Fruit fly (Drosophila melanogaster) whole organism, embryonic: Measurements from ENCODE around the gene Idi.

Experiments
- B-H1 ChIP-seq: fragments of 200-800 bp; sonication (Bioruptor generic); IDR thresholded peaks from 3 replicates; pipeline ENCODE4 v1.3.6; 2022; ENCODE audit warnings: missing biosample characterization, missing genetic modification characterization
- Bdp1 ChIP-seq: fragments of 200-800 bp; sonication (Bioruptor generic); optimal IDR thresholded peaks from 3 replicates; lab custom pipeline; 2016; ENCODE audit warnings: missing biosample characterization, missing genetic modification characterization
- CG14965 ChIP-seq: fragments of 200-800 bp; sonication (Bioruptor generic); optimal IDR thresholded peaks from 2 replicates; lab custom pipeline; 2016; ENCODE audit warnings: missing biosample characterization, missing genetic modification characterization, borderline replicate concordance
- CG15269 ChIP-seq: fragments of 200-800 bp; sonication (Bioruptor generic); optimal IDR thresholded peaks from 2 replicates; lab custom pipeline; 2018; ENCODE audit warnings: missing biosample characterization, mild to moderate bottlenecking, missing genetic modification characterization, moderate library complexity
- CG15696 ChIP-seq: fragments of 200-800 bp; sonication (Bioruptor generic); optimal IDR thresholded peaks from 2 replicates; lab custom pipeline; 2019; ENCODE audit warnings: missing biosample characterization, mild to moderate bottlenecking, missing genetic modification characterization, moderate library complexity
- CG1603 ChIP-seq: fragments of 200-800 bp; sonication (Bioruptor generic); optimal IDR thresholded peaks from 2 replicates; lab custom pipeline; 2019; ENCODE audit warnings: missing biosample characterization, mild to moderate bottlenecking, missing genetic modification characterization, moderate library complexity
- CG17186 ChIP-seq: fragments of 200-800 bp; sonication (Bioruptor generic); optimal IDR thresholded peaks from 3 replicates; lab custom pipeline; 2017; ENCODE audit warnings: missing biosample characterization, missing genetic modification reagents, missing genetic modification characterization
- CG1832 ChIP-seq: fragments of 200-800 bp; sonication (Bioruptor generic); optimal IDR thresholded peaks from 2 replicates; lab custom pipeline; 2017; ENCODE audit warnings: missing biosample characterization, mild to moderate bottlenecking, missing genetic modification characterization, inconsistent platforms
- CG18619 ChIP-seq: fragments of 200-800 bp; sonication (Bioruptor generic); optimal IDR thresholded peaks from 3 replicates; lab custom pipeline; 2017; ENCODE audit warnings: missing biosample characterization, mild to moderate bottlenecking, missing genetic modification characterization
- CG4424 ChIP-seq: fragments of 200-800 bp; sonication (Bioruptor generic); optimal IDR thresholded peaks from 3 replicates; lab custom pipeline; 2016; ENCODE audit warnings: missing biosample characterization, missing genetic modification characterization
- CG4730 ChIP-seq: fragments of 200-800 bp; sonication (Bioruptor generic); IDR thresholded peaks from 2 replicates; pipeline ENCODE4 v1.3.6; 2022; ENCODE audit warnings: missing biosample characterization, missing genetic modification characterization
- CG6254 ChIP-seq: fragments of 200-800 bp; sonication (Bioruptor generic); optimal IDR thresholded peaks from 3 replicates; lab custom pipeline; 2017; ENCODE audit warnings: mild to moderate bottlenecking, missing biosample characterization, missing genetic modification reagents, missing genetic modification characterization
- CG6654 ChIP-seq: fragments of 200-800 bp; sonication (Bioruptor generic); optimal IDR thresholded peaks from 2 replicates; lab custom pipeline; 2017; ENCODE audit warnings: missing biosample characterization, mild to moderate bottlenecking, missing genetic modification characterization
- CG7271 ChIP-seq: fragments of 200-800 bp; sonication (Bioruptor generic); optimal IDR thresholded peaks from 2 replicates; lab custom pipeline; 2018; ENCODE audit warnings: missing biosample characterization, mild to moderate bottlenecking, missing genetic modification characterization, moderate library complexity
- CG7372 ChIP-seq: fragments of 200-800 bp; sonication (Bioruptor generic); IDR thresholded peaks from 2 replicates; pipeline ENCODE4 v1.3.6; 2022; ENCODE audit warnings: missing biosample characterization, missing genetic modification characterization
- CG8765 ChIP-seq: fragments of 200-800 bp; sonication (Bioruptor generic); IDR thresholded peaks from 2 replicates; pipeline ENCODE4 v1.3.6; 2022; ENCODE audit warnings: missing biosample characterization, missing genetic modification characterization
- Doc2 ChIP-seq: fragments of 200-800 bp; sonication (Bioruptor generic); IDR thresholded peaks from 2 replicates; pipeline ENCODE4 v1.3.6; 2022; ENCODE audit warnings: missing biosample characterization, missing genetic modification characterization
- E2f2 ChIP-seq: fragments of 200-800 bp; sonication (Bioruptor generic); IDR thresholded peaks from 2 replicates; pipeline ENCODE4 v1.3.6; 2022; ENCODE audit warnings: missing biosample characterization, missing genetic modification characterization
- HLH54F ChIP-seq: fragments of 200-800 bp; sonication (Bioruptor generic); optimal IDR thresholded peaks from 3 replicates; lab custom pipeline; 2016; ENCODE audit warnings: missing biosample characterization, missing genetic modification characterization
- Hey ChIP-seq: fragments of 200-800 bp; sonication (Bioruptor generic); optimal IDR thresholded peaks from 3 replicates; lab custom pipeline; 2018; ENCODE audit warnings: missing biosample characterization, mild to moderate bottlenecking, missing genetic modification characterization
- Hmr ChIP-seq: fragments of 200-800 bp; sonication (Bioruptor generic); optimal IDR thresholded peaks from 3 replicates; lab custom pipeline; 2017; ENCODE audit warnings: mild to moderate bottlenecking, missing biosample characterization, missing genetic modification reagents, missing genetic modification characterization
- Hr78 ChIP-seq, 2 experiments: fragments of 200-800 bp in 1 of 2; fragments of >200 bp in 1 of 2; sonication (Bioruptor generic) in 1 of 2; optimal IDR thresholded peaks; 2 replicates each; lab custom pipeline; 2017 to 2019; ENCODE audit warnings: missing biosample characterization in 2 of 2, missing genetic modification characterization in 2 of 2, mild to moderate bottlenecking in 1 of 2, moderate library complexity in 1 of 2
- MESR4 ChIP-seq: fragments of 200-800 bp; sonication (Bioruptor generic); optimal IDR thresholded peaks from 2 replicates; lab custom pipeline; 2018; ENCODE audit warnings: missing biosample characterization, mild to moderate bottlenecking, missing genetic modification characterization, moderate library complexity
- MTF-1 ChIP-seq: fragments of 200-800 bp; sonication (Bioruptor generic); optimal IDR thresholded peaks from 2 replicates; lab custom pipeline; 2018; ENCODE audit warnings: missing biosample characterization, mild to moderate bottlenecking, missing genetic modification characterization, borderline replicate concordance
- Myb ChIP-seq: fragments of 200-800 bp; sonication (Bioruptor generic); optimal IDR thresholded peaks from 2 replicates; lab custom pipeline; 2016; ENCODE audit warnings: missing biosample characterization, missing genetic modification characterization
- Nf-YB ChIP-seq: fragments of 200-800 bp; sonication (Bioruptor generic); optimal IDR thresholded peaks from 3 replicates; lab custom pipeline; 2019; ENCODE audit warnings: missing biosample characterization, mild to moderate bottlenecking, missing genetic modification characterization, moderate library complexity
- NfI ChIP-seq: fragments of 200-800 bp; sonication (Bioruptor generic); optimal IDR thresholded peaks from 3 replicates; lab custom pipeline; 2018; ENCODE audit warnings: missing biosample characterization, mild to moderate bottlenecking, missing genetic modification characterization, moderate library complexity
- Oli ChIP-seq: fragments of 200-800 bp; sonication (Bioruptor generic); optimal IDR thresholded peaks from 2 replicates; lab custom pipeline; 2018; ENCODE audit warnings: missing biosample characterization, mild to moderate bottlenecking, missing genetic modification characterization, moderate library complexity
- Six4 ChIP-seq: fragments of 200-800 bp; sonication (Bioruptor generic); optimal IDR thresholded peaks from 2 replicates; lab custom pipeline; 2016; ENCODE audit warnings: missing biosample characterization, missing genetic modification characterization
- Tbp ChIP-seq: fragments of >200 bp; optimal IDR thresholded peaks from 2 replicates; lab custom pipeline; 2018; ENCODE audit warnings: missing biosample characterization, missing genetic modification characterization
- ab ChIP-seq: fragments of 200-800 bp; sonication (Bioruptor generic); optimal IDR thresholded peaks from 2 replicates; lab custom pipeline; 2016; ENCODE audit warnings: missing biosample characterization, missing genetic modification characterization
- amos ChIP-seq: fragments of 200-800 bp; sonication (Bioruptor generic); IDR thresholded peaks from 2 replicates; pipeline ENCODE4 v1.3.6; 2022; ENCODE audit warnings: missing biosample characterization, missing genetic modification characterization; ENCODE audit not compliant: partially characterized antibody
- eyg ChIP-seq: fragments of 200-800 bp; sonication (Bioruptor generic); optimal IDR thresholded peaks from 3 replicates; lab custom pipeline; 2016; ENCODE audit warnings: missing biosample characterization, missing genetic modification characterization
- fd3F ChIP-seq: fragments of 200-800 bp; sonication (Bioruptor generic); optimal IDR thresholded peaks from 2 replicates; lab custom pipeline; 2018; ENCODE audit warnings: missing biosample characterization, mild to moderate bottlenecking, missing genetic modification characterization, moderate library complexity
- fu2 ChIP-seq: fragments of 200-800 bp; sonication (Bioruptor generic); optimal IDR thresholded peaks from 2 replicates; lab custom pipeline; 2016; ENCODE audit warnings: missing biosample characterization, missing genetic modification characterization
- ind ChIP-seq: fragments of 200-800 bp; sonication (Bioruptor generic); optimal IDR thresholded peaks from 3 replicates; lab custom pipeline; 2016; ENCODE audit warnings: missing biosample characterization, missing genetic modification characterization
- klu ChIP-seq: fragments of 200-800 bp; sonication (Bioruptor generic); IDR thresholded peaks from 2 replicates; pipeline ENCODE4 v1.3.6; 2022; ENCODE audit warnings: missing biosample characterization, missing genetic modification characterization
- lola ChIP-seq, 3 experiments: fragments of >200 bp in 2 of 3; fragments of 200-800 bp in 1 of 3; sonication (Bioruptor generic) in 1 of 3; optimal IDR thresholded peaks; 2 replicates each; lab custom pipeline; 2017 to 2019; ENCODE audit warnings: missing biosample characterization in 3 of 3, missing genetic modification characterization in 3 of 3, mild to moderate bottlenecking in 1 of 3, moderate library complexity in 1 of 3
- mld ChIP-seq: fragments of 200-800 bp; sonication (Bioruptor generic); IDR thresholded peaks from 3 replicates; pipeline ENCODE4 v1.3.6; 2022; ENCODE audit warnings: missing biosample characterization, missing genetic modification characterization; ENCODE audit not compliant: partially characterized antibody
- nerfin-1 ChIP-seq: fragments of 200-800 bp; sonication (Bioruptor generic); optimal IDR thresholded peaks from 3 replicates; lab custom pipeline; 2019; ENCODE audit warnings: missing biosample characterization, mild to moderate bottlenecking, missing genetic modification characterization, moderate library complexity
- pb ChIP-seq: fragments of 200-800 bp; sonication (Bioruptor generic); optimal IDR thresholded peaks from 3 replicates; lab custom pipeline; 2016; ENCODE audit warnings: missing biosample characterization, missing genetic modification characterization
- pros ChIP-seq: fragments of 200-800 bp; sonication (Bioruptor generic); optimal IDR thresholded peaks from 3 replicates; lab custom pipeline; 2019; ENCODE audit warnings: missing biosample characterization, mild to moderate bottlenecking, missing genetic modification characterization, moderate library complexity
- pum ChIP-seq: fragments of 200-800 bp; sonication (Bioruptor generic); optimal IDR thresholded peaks from 2 replicates; lab custom pipeline; 2016; ENCODE audit warnings: missing biosample characterization, missing genetic modification characterization
- row ChIP-seq: fragments of 200-800 bp; sonication (Bioruptor generic); IDR thresholded peaks from 3 replicates; pipeline ENCODE4 v1.3.6; 2022; ENCODE audit warnings: missing biosample characterization, missing genetic modification characterization
- tll ChIP-seq, 2 experiments: fragments of 200-800 bp in 1 of 2; fragments of >200 bp in 1 of 2; sonication (Bioruptor generic) in 1 of 2; optimal IDR thresholded peaks; 2 replicates each; lab custom pipeline; 2017 to 2019; ENCODE audit warnings: missing biosample characterization in 2 of 2, missing genetic modification characterization in 2 of 2, mild to moderate bottlenecking in 1 of 2, moderate library complexity in 1 of 2
- twi ChIP-seq: fragments of 200-800 bp; optimal IDR thresholded peaks from 2 replicates; lab custom pipeline; 2019; ENCODE audit warnings: missing biosample characterization, mild to moderate bottlenecking, missing genetic modification characterization, moderate library complexity
- vfl ChIP-seq: fragments of 200-800 bp; sonication (Bioruptor generic); optimal IDR thresholded peaks from 2 replicates; lab custom pipeline; 2016; ENCODE audit warnings: missing biosample characterization, missing genetic modification characterization
- yki ChIP-seq: fragments of >200 bp; optimal IDR thresholded peaks from 3 replicates; lab custom pipeline; 2018
- zen2 ChIP-seq: fragments of 200-800 bp; sonication (Bioruptor generic); IDR thresholded peaks from 3 replicates; pipeline ENCODE4 v1.3.6; 2022; ENCODE audit warnings: missing biosample characterization, missing genetic modification characterization; ENCODE audit not compliant: partially characterized antibody

The Idi gene

DNA sequence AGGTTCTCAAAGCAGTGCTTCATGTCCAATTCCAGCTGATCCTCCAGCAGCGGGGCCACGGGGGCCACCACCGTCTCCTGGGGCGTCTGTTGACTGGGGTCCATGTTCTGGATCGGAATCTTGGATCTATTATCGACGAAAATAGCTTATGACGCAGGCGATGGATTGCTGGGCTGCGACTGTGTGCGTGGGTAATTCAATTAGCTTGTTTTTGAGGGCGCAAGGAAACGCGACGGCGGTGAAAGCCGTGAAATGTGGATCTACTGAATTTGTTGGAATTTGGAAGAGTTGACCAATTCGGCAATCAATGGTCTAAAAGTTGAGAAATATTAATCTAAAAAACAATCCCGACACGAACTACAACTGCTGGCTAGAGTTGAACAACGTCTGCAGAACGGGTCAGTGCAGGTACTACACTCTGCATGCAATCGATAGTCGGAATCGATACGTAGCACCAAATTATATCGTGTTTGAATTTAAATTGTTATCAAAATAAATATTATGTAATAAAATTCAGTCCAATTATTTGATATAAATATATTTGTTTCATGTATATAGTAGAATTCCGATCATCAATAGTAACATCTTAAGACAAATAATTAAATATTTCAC, 3.6 kb downstream of the Idi start, which contains the start of gene CG3308 (continued):
- TF ChIP-seq CG6254 (GFP tag; lab: Kevin White, UChicago) = no peak
- TF ChIP-seq CG1603 (tag; lab: Kevin White, UChicago) = peak; percentile 70
- TF ChIP-seq lola (GFP tag; optimal IDR thresholded peaks at IDR 0.05; lab: Kevin White, UChicago) = no peak
- peak; percentile 67 for TF ChIP-seq vfl
- TF ChIP-seq fu2 (GFP tag; lab: Kevin White, UChicago) = no peak
- TF ChIP-seq MESR4 = peak; percentile 76
- TF ChIP-seq fd3F (GFP tag; lab: Kevin White, UChicago) = no peak
- no peak for TF ChIP-seq CG7271 (tag; lab: Kevin White, UChicago)
- TF ChIP-seq Tbp (GFP tag; lab: Kevin White, UChicago) = no peak
- no peak for TF ChIP-seq Hr78 (GFP tag; optimal IDR thresholded peaks at IDR 0.05; lab: Kevin White, UChicago)
- TF ChIP-seq row (GFP tag; lab: Robert Waterston, UW) = peak; percentile 20; the same call in 1 of the 3 replicates
- TF ChIP-seq amos = peak; percentile 91
- no peak for TF ChIP-seq yki (lab: Kevin White, UChicago)
- TF ChIP-seq CG6654 (GFP tag; lab: Kevin White, UChicago) = no peak
- no peak for TF ChIP-seq Nf-YB
- peak; percentile 38 for TF ChIP-seq ind
- TF ChIP-seq Myb (GFP tag; lab: Kevin White, UChicago) = peak; percentile 75
- TF ChIP-seq B-H1 (GFP tag; lab: Robert Waterston, UW) = no peak
- TF ChIP-seq E2f2 (GFP tag; lab: Robert Waterston, UW) = peak; percentile 97
- TF ChIP-seq MTF-1 = no peak
- TF ChIP-seq eyg = no peak
- no peak for TF ChIP-seq CG8765 (GFP tag; lab: Robert Waterston, UW)
- no peak for TF ChIP-seq CG4730 (GFP tag; lab: Robert Waterston, UW)
- no peak for TF ChIP-seq Doc2 (GFP tag; lab: Robert Waterston, UW)
- TF ChIP-seq pros (GFP tag; lab: Kevin White, UChicago) = no peak
- TF ChIP-seq CG7372 (GFP tag; lab: Robert Waterston, UW) = no peak
- TF ChIP-seq klu (GFP tag; lab: Robert Waterston, UW) = no peak
- peak; percentile 33 for TF ChIP-seq Bdp1
- TF ChIP-seq tll (GFP tag; optimal IDR thresholded peaks at IDR 0.05; lab: Kevin White, UChicago) = no peak
- TF ChIP-seq CG17186 (GFP tag; lab: Kevin White, UChicago) = peak; percentile 66
- TF ChIP-seq CG15269 (tag; lab: Kevin White, UChicago) = no peak
- no peak for TF ChIP-seq pb (GFP tag; lab: Kevin White, UChicago)
- no peak for TF ChIP-seq ab
- no peak for TF ChIP-seq CG1832 (GFP tag; lab: Kevin White, UChicago)
- TF ChIP-seq NfI = peak; percentile 49
- peak; percentile 24 for TF ChIP-seq pum (GFP tag; lab: Kevin White, UChicago)
- TF ChIP-seq Hmr (GFP tag; lab: Kevin White, UChicago) = peak; percentile 60
- peak; percentile 50 for TF ChIP-seq HLH54F (GFP tag; lab: Kevin White, UChicago)
- TF ChIP-seq twi (tag; lab: Kevin White, UChicago) = no peak
- no peak for TF ChIP-seq CG18619 (GFP tag; lab: Kevin White, UChicago)
- no peak; the same call in 2 of the 3 replicates for TF ChIP-seq zen2 (GFP tag; lab: Robert Waterston, UW)
- no peak for TF ChIP-seq nerfin-1 (tag; lab: Kevin White, UChicago)
- TF ChIP-seq CG15696 (tag; lab: Kevin White, UChicago) = no peak
- peak; percentile 76; the same call in 2 of the 3 replicates for TF ChIP-seq mld (GFP tag; lab: Robert Waterston, UW)
- TF ChIP-seq CG4424 (GFP tag; lab: Kevin White, UChicago) = peak; percentile 23
- no peak for TF ChIP-seq Six4 (GFP tag; lab: Kevin White, UChicago)
- TF ChIP-seq CG14965 (GFP tag; lab: Kevin White, UChicago) = no peak
- TF ChIP-seq Oli (tag; lab: Kevin White, UChicago) = no peak
- no peak for TF ChIP-seq Hey
